Worm (Caenorhabditis elegans) whole organism, L4 larva: ENCODE results near the gene R10E4.7.
A peak's percentile ranks its signal among the peaks of the same experiment; 100 is the strongest.

ENCODE experiments used
- F10B5.3 ChIP-seq: sonication (generic microtip); optimal IDR thresholded peaks from 2 replicates; lab custom pipeline; 2016; ENCODE audit warnings: mild to moderate bottlenecking, missing genetic modification characterization, missing compliant biosample characterization
- F44E2.7 ChIP-seq: fragments of 200-800 bp; sonication (Bioruptor generic); IDR thresholded peaks from 2 replicates; pipeline ENCODE4 v2.1.2; 2022; ENCODE audit warnings: missing genetic modification characterization, missing compliant biosample characterization
- T20F7.1 ChIP-seq: fragments of 200-800 bp; sonication (Bioruptor generic); optimal IDR thresholded peaks from 2 replicates; lab custom pipeline; 2018; ENCODE audit warnings: mild to moderate bottlenecking, missing genetic modification characterization, missing compliant biosample characterization
- Y48G9A.11 ChIP-seq: fragments of 200-800 bp; sonication (Bioruptor generic); IDR thresholded peaks from 2 replicates; pipeline ENCODE4 v1.3.6; 2022; ENCODE audit warnings: missing genetic modification reagents, missing genetic modification characterization, missing compliant biosample characterization
- aha-1 ChIP-seq: fragments of 150-350 bp; peaks from one replicate; lab custom pipeline; 2014; ENCODE audit warnings: missing biosample characterization, missing genetic modification characterization
- ama-1 ChIP-seq: fragments of 150-350 bp; optimal IDR thresholded peaks from 2 replicates; lab custom pipeline; 2014; ENCODE audit warnings: inconsistent platforms, mixed read lengths
- arid-1 ChIP-seq: fragments of 200-800 bp; sonication (Bioruptor generic); conservative IDR thresholded peaks from 2 replicates; pipeline ENCODE4 v1.3.6; 2022; ENCODE audit warnings: missing genetic modification reagents, missing genetic modification characterization, missing compliant biosample characterization
- attf-4 ChIP-seq: sonication (generic microtip); optimal IDR thresholded peaks from 3 replicates; lab custom pipeline; 2017; ENCODE audit warnings: missing biosample characterization, missing genetic modification characterization
- ceh-20 ChIP-seq: fragments of 200-800 bp; sonication (Bioruptor generic); IDR thresholded peaks from 2 replicates; pipeline ENCODE4 v1.3.6; 2022; ENCODE audit warnings: missing genetic modification reagents, missing genetic modification characterization, missing compliant biosample characterization
- ces-1 ChIP-seq: fragments of 150-350 bp; sonication (generic microtip); optimal IDR thresholded peaks from 4 replicates; lab custom pipeline; 2014; ENCODE audit warnings: missing biosample characterization, missing genetic modification reagents, missing genetic modification characterization
- daf-12 ChIP-seq: fragments of 150-350 bp; optimal IDR thresholded peaks from 2 replicates; lab custom pipeline; 2014; ENCODE audit warnings: missing biosample characterization, missing genetic modification reagents, missing genetic modification characterization
- daf-19 ChIP-seq: fragments of 200-800 bp; sonication (Bioruptor generic); conservative IDR thresholded peaks from 2 replicates; pipeline ENCODE4 v1.3.6; 2022; ENCODE audit warnings: missing genetic modification characterization, missing compliant biosample characterization
- daf-8 ChIP-seq: fragments of 200-800 bp; sonication (Bioruptor generic); IDR thresholded peaks from 2 replicates; pipeline ENCODE4 v1.3.6; 2022; ENCODE audit warnings: missing genetic modification characterization, missing compliant biosample characterization
- dmd-8 ChIP-seq: fragments of 200-800 bp; sonication (Bioruptor generic); IDR thresholded peaks from 2 replicates; pipeline ENCODE4 v1.3.6; 2022; ENCODE audit warnings: missing genetic modification characterization, missing compliant biosample characterization
- dmd-9 ChIP-seq: fragments of 200-800 bp; sonication (Bioruptor generic); IDR thresholded peaks from 2 replicates; pipeline ENCODE4 v1.3.6; 2022; ENCODE audit warnings: missing genetic modification reagents, missing genetic modification characterization, missing compliant biosample characterization
- dpl-1 ChIP-seq: fragments of 150-350 bp; optimal IDR thresholded peaks from 2 replicates; lab custom pipeline; 2014; ENCODE audit warnings: missing biosample characterization, missing genetic modification reagents, missing genetic modification characterization
- dve-1 ChIP-seq: sonication (generic microtip); optimal IDR thresholded peaks from 2 replicates; lab custom pipeline; 2017; ENCODE audit warnings: antibody characterized with exemption, mild to moderate bottlenecking, missing genetic modification characterization, missing compliant biosample characterization; ENCODE audit not compliant: insufficient read depth
- egl-27 ChIP-seq: sonication (generic microtip); optimal IDR thresholded peaks from 3 replicates; lab custom pipeline; 2017; ENCODE audit warnings: missing biosample characterization, missing genetic modification reagents, missing genetic modification characterization
- fkh-10 ChIP-seq: fragments of 150-350 bp; optimal IDR thresholded peaks from 2 replicates; lab custom pipeline; 2014; ENCODE audit warnings: missing biosample characterization, missing genetic modification reagents, missing genetic modification characterization
- fos-1 ChIP-seq: fragments of 150-350 bp; optimal IDR thresholded peaks from 2 replicates; lab custom pipeline; 2014; ENCODE audit warnings: missing biosample characterization, missing genetic modification characterization
- hif-1 ChIP-seq, 2 experiments: sonication (generic microtip); optimal IDR thresholded peaks; 2 replicates each; lab custom pipeline; 2016 to 2017; ENCODE audit warnings: missing compliant biosample characterization in 2 of 2, missing genetic modification characterization in 2 of 2, missing genetic modification reagents in 2 of 2, missing genotype in 2 of 2, mild to moderate bottlenecking in 1 of 2
- hlh-11 ChIP-seq: fragments of 200-800 bp; sonication (Bioruptor generic); optimal IDR thresholded peaks from 2 replicates; lab custom pipeline; 2018; ENCODE audit warnings: mild to moderate bottlenecking, missing genetic modification characterization, missing compliant biosample characterization
- hlh-30 ChIP-seq: sonication (generic microtip); optimal IDR thresholded peaks from 2 replicates; lab custom pipeline; 2017; ENCODE audit warnings: antibody characterized with exemption, mild to moderate bottlenecking, missing genetic modification characterization, missing compliant biosample characterization; ENCODE audit not compliant: insufficient read depth
- hmg-1.1 ChIP-seq: fragments of 200-800 bp; sonication (Bioruptor generic); IDR thresholded peaks from 2 replicates; pipeline ENCODE4 v1.3.6; 2022; ENCODE audit warnings: missing genetic modification reagents, missing genetic modification characterization, missing compliant biosample characterization
- lin-1 ChIP-seq: fragments of 200-800 bp; sonication (Bioruptor generic); IDR thresholded peaks from 2 replicates; pipeline ENCODE4 v1.3.6; 2022; ENCODE audit warnings: missing genetic modification reagents, missing genetic modification characterization, missing compliant biosample characterization
- lin-15B ChIP-seq: fragments of 150-350 bp; sonication (generic microtip); optimal IDR thresholded peaks from 3 replicates; lab custom pipeline; 2014; ENCODE audit warnings: missing biosample characterization, missing genetic modification characterization
- lin-38 ChIP-seq: fragments of 200-800 bp; sonication (Bioruptor generic); IDR thresholded peaks from 2 replicates; pipeline ENCODE4 v1.3.6; 2022; ENCODE audit warnings: missing genetic modification reagents, missing genetic modification characterization, missing compliant biosample characterization
- lin-39 ChIP-seq: fragments of 150-350 bp; optimal IDR thresholded peaks from 2 replicates; lab custom pipeline; 2014; ENCODE audit warnings: missing biosample characterization, missing genetic modification reagents, missing genetic modification characterization
- lir-3 ChIP-seq: sonication (generic microtip); optimal IDR thresholded peaks from 2 replicates; lab custom pipeline; 2016; ENCODE audit warnings: mild to moderate bottlenecking, missing genetic modification characterization, missing compliant biosample characterization
- madf-5 ChIP-seq, 2 experiments: fragments of 200-800 bp; sonication (Bioruptor generic); IDR thresholded peaks; 2 replicates each; pipeline ENCODE4 v1.3.6; 2022; ENCODE audit warnings: missing compliant biosample characterization in 2 of 2, missing genetic modification characterization in 2 of 2
- mdl-1 ChIP-seq, 2 experiments: fragments of 150-350 bp in 1 of 2; sonication (generic microtip) in 1 of 2; optimal IDR thresholded peaks; 2 replicates each; lab custom pipeline; 2014 to 2017; ENCODE audit warnings: missing biosample characterization in 2 of 2, missing genetic modification characterization in 2 of 2
- mep-1 ChIP-seq: fragments of 150-350 bp; sonication (generic microtip); optimal IDR thresholded peaks from 3 replicates; lab custom pipeline; 2014; ENCODE audit warnings: missing biosample characterization, missing genetic modification characterization
- mes-2 ChIP-seq: sonication (generic microtip); optimal IDR thresholded peaks from 2 replicates; lab custom pipeline; 2016; ENCODE audit warnings: missing genotype, mild to moderate bottlenecking, missing genetic modification characterization, missing compliant biosample characterization; ENCODE audit not compliant: poor library complexity, severe bottlenecking
- mxl-2 ChIP-seq: fragments of 200-800 bp; sonication (Bioruptor generic); conservative IDR thresholded peaks from 2 replicates; pipeline ENCODE4 v1.3.6; 2022; ENCODE audit warnings: missing genetic modification reagents, missing genetic modification characterization, missing compliant biosample characterization
- mxl-3 ChIP-seq: fragments of 200-800 bp; sonication (Bioruptor generic); optimal IDR thresholded peaks from 2 replicates; lab custom pipeline; 2018; ENCODE audit warnings: mild to moderate bottlenecking, missing genetic modification characterization, missing compliant biosample characterization
- nhr-102 ChIP-seq: sonication (generic microtip); optimal IDR thresholded peaks from 2 replicates; lab custom pipeline; 2016; ENCODE audit warnings: mild to moderate bottlenecking, missing genetic modification characterization, moderate library complexity, missing compliant biosample characterization
- nhr-25 ChIP-seq: sonication (generic microtip); optimal IDR thresholded peaks from 2 replicates; lab custom pipeline; 2017; ENCODE audit warnings: missing genetic modification characterization, mild to moderate bottlenecking, missing compliant biosample characterization, antibody characterized with exemption, moderate library complexity, borderline replicate concordance; ENCODE audit not compliant: insufficient read depth
- nhr-6 ChIP-seq: fragments of 150-350 bp; optimal IDR thresholded peaks from 2 replicates; lab custom pipeline; 2014; ENCODE audit warnings: missing biosample characterization, missing genetic modification characterization
- nhr-77 ChIP-seq: fragments of 150-350 bp; optimal IDR thresholded peaks from 2 replicates; lab custom pipeline; 2014; ENCODE audit warnings: missing biosample characterization, missing genetic modification characterization
- pha-4 ChIP-seq, 2 experiments: fragments of 150-350 bp in 1 of 2; fragments of 200-800 bp in 1 of 2; sonication (Bioruptor generic) in 1 of 2; IDR thresholded peaks in 1 of 2; optimal IDR thresholded peaks in 1 of 2; 2 replicates each; pipeline versions ENCODE4 v1.3.6 to Lab custom; 2014 to 2022; ENCODE audit warnings: missing genetic modification characterization in 2 of 2, missing genetic modification reagents in 2 of 2, missing biosample characterization in 1 of 2, missing compliant biosample characterization in 1 of 2
- saeg-2 ChIP-seq: fragments of 200-800 bp; sonication (Bioruptor generic); IDR thresholded peaks from 2 replicates; pipeline ENCODE4 v1.3.6; 2022; ENCODE audit warnings: missing genetic modification reagents, missing genetic modification characterization, missing compliant biosample characterization
- sdz-12 ChIP-seq: fragments of 200-800 bp; sonication (Bioruptor generic); optimal IDR thresholded peaks from 2 replicates; lab custom pipeline; 2018; ENCODE audit warnings: mild to moderate bottlenecking, missing genetic modification characterization, missing compliant biosample characterization
- skn-1 ChIP-seq: fragments of 150-350 bp; optimal IDR thresholded peaks from 2 replicates; lab custom pipeline; 2014; ENCODE audit warnings: missing biosample characterization, missing genetic modification characterization
- spr-3 ChIP-seq: fragments of 200-800 bp; sonication (Bioruptor generic); optimal IDR thresholded peaks from 2 replicates; lab custom pipeline; 2018; ENCODE audit warnings: mild to moderate bottlenecking, missing genetic modification characterization, missing compliant biosample characterization
- unc-130 ChIP-seq: sonication (generic microtip); optimal IDR thresholded peaks from 2 replicates; lab custom pipeline; 2016; ENCODE audit warnings: missing genetic modification reagents, missing genetic modification characterization, missing compliant biosample characterization
- unc-39 ChIP-seq: sonication (generic microtip); optimal IDR thresholded peaks from 2 replicates; lab custom pipeline; 2017; ENCODE audit warnings: missing biosample characterization, missing genetic modification characterization
- unc-62 ChIP-seq, 3 experiments: fragments of 150-350 bp in 1 of 3; sonication (generic microtip); optimal IDR thresholded peaks in 2 of 3; peaks in 1 of 3; 1 replicate in 1 of 3; 2 replicates in 2 of 3; lab custom pipeline; 2014 to 2017; ENCODE audit warnings: missing biosample characterization in 3 of 3, missing genetic modification characterization in 3 of 3, missing genetic modification reagents in 3 of 3, missing genotype in 1 of 3
- zag-1 ChIP-seq: fragments of 150-350 bp; optimal IDR thresholded peaks from 2 replicates; lab custom pipeline; 2014; ENCODE audit warnings: missing biosample characterization, missing genetic modification characterization
- zfp-2 ChIP-seq: sonication (generic microtip); optimal IDR thresholded peaks from 2 replicates; lab custom pipeline; 2016; ENCODE audit warnings: mild to moderate bottlenecking, missing genetic modification characterization, missing compliant biosample characterization
- zip-11 ChIP-seq: fragments of 200-800 bp; sonication (Bioruptor generic); IDR thresholded peaks from 2 replicates; pipeline ENCODE4 v1.3.6; 2022; ENCODE audit warnings: missing genetic modification characterization, missing compliant biosample characterization

Gene R10E4.7

ce11 chrIII:4332543-4333042 is 38.0 kb downstream of the R10E4.7 start, which contains the start of gene cdk-12:
Gene cdk-12, plus strand, starts transcription at chrIII:4332992.
- no peak for TF ChIP-seq hmg-1.1
- no peak for TF ChIP-seq hlh-30
- no peak for TF ChIP-seq lin-15B (tag; lab: Kevin White, UChicago)
- no peak for TF ChIP-seq ces-1 (GFP tag; lab: Kevin White, UChicago)
- no peak for TF ChIP-seq nhr-102
- TF ChIP-seq fos-1 = no peak
- no peak for TF ChIP-seq sdz-12 (GFP tag; lab: Kevin White, UChicago)
- no peak for TF ChIP-seq hif-1 (tag; optimal IDR thresholded peaks at IDR 0.05; lab: Kevin White, UChicago)
- no peak for TF ChIP-seq fkh-10 (GFP tag; lab: Kevin White, UChicago)
- TF ChIP-seq mes-2 (tag; lab: Kevin White, UChicago) = peak; percentile 76
- TF ChIP-seq T20F7.1 = no peak
- peak; percentile 32 for TF ChIP-seq hlh-11 (tag; lab: Kevin White, UChicago)
- TF ChIP-seq daf-8 (GFP tag; lab: Robert Waterston, UW) = no peak
- no peak for TF ChIP-seq unc-39 (tag; lab: Kevin White, UChicago)
- TF ChIP-seq F10B5.3 (tag; lab: Kevin White, UChicago) = no peak
- TF ChIP-seq lin-38 (GFP tag; lab: Robert Waterston, UW) = 0 out of 2 replicates have a peak, but pooled peaks have one; percentile 11
- TF ChIP-seq spr-3 (GFP tag; lab: Kevin White, UChicago) = no peak
- TF ChIP-seq zag-1 = no peak
- no peak for TF ChIP-seq lin-1 (GFP tag; lab: Robert Waterston, UW)
- no peak for TF ChIP-seq nhr-25
- no peak for TF ChIP-seq dmd-9 (GFP tag; lab: Robert Waterston, UW)
- no peak for TF ChIP-seq unc-130
- TF ChIP-seq F44E2.7 (GFP tag; lab: Robert Waterston, UW) = no peak
- TF ChIP-seq unc-62 (GFP tag; optimal IDR thresholded peaks at IDR 0.05 in 1 of 2; lab: Kevin White, UChicago) = peak in 1 of 2 experiments; percentile 41
- TF ChIP-seq unc-62 (tag; optimal IDR thresholded peaks at IDR 0.05; lab: Kevin White, UChicago) = no peak
- TF ChIP-seq dve-1 (tag; lab: Kevin White, UChicago) = peak; percentile 49
- TF ChIP-seq ama-1 (lab: Kevin White, UChicago) = no peak
- no peak for TF ChIP-seq nhr-77 (tag; lab: Kevin White, UChicago)
- no peak for TF ChIP-seq mdl-1 (tag; optimal IDR thresholded peaks at IDR 0.05; lab: Kevin White, UChicago)
- TF ChIP-seq pha-4 (GFP tag; IDR thresholded peaks at IDR 0.05; lab: Robert Waterston, UW) = no peak
- TF ChIP-seq pha-4 (tag; optimal IDR thresholded peaks at IDR 0.05; lab: Kevin White, UChicago) = peak; percentile 12
- TF ChIP-seq mxl-2 (GFP tag; lab: Robert Waterston, UW) = no peak
- TF ChIP-seq attf-4 (tag; lab: Kevin White, UChicago) = no peak
- no peak for TF ChIP-seq lir-3
- no peak for TF ChIP-seq mxl-3
- TF ChIP-seq Y48G9A.11 (GFP tag; lab: Robert Waterston, UW) = no peak
- TF ChIP-seq zfp-2 (tag; lab: Kevin White, UChicago) = no peak
- TF ChIP-seq aha-1 (tag; lab: Kevin White, UChicago) = no peak
- no peak for TF ChIP-seq daf-19 (GFP tag; lab: Robert Waterston, UW)
- no peak for TF ChIP-seq ceh-20 (GFP tag; lab: Robert Waterston, UW)
- no peak for TF ChIP-seq madf-5 (GFP tag; IDR thresholded peaks at IDR 0.05; lab: Robert Waterston, UW)
- TF ChIP-seq dpl-1 (GFP tag; lab: Kevin White, UChicago) = peak; percentile 45
- no peak for TF ChIP-seq egl-27 (tag; lab: Kevin White, UChicago)
- TF ChIP-seq arid-1 (GFP tag; lab: Robert Waterston, UW) = no peak
- TF ChIP-seq skn-1 (tag; lab: Kevin White, UChicago) = no peak
- TF ChIP-seq lin-39 = no peak
- no peak for TF ChIP-seq saeg-2
- no peak for TF ChIP-seq daf-12
- peak; percentile 42 for TF ChIP-seq mep-1 (tag; lab: Kevin White, UChicago)
- no peak for TF ChIP-seq dmd-8
- peak; percentile 15 for TF ChIP-seq nhr-6
- no peak for TF ChIP-seq zip-11 (GFP tag; lab: Robert Waterston, UW)
